Worm (Caenorhabditis elegans) whole organism, dauer: ENCODE measurements around the gene T24F1.7.

Source experiments
- unc-62 ChIP-seq: sonication (generic microtip); optimal IDR thresholded peaks from 2 replicates; lab custom pipeline; 2017; ENCODE audit warnings: missing biosample characterization, missing genetic modification reagents, missing genetic modification characterization

Gene T24F1.7

ce11 chrII:11297217-11297738, 15.0 kb upstream of the T24F1.7 start, which contains the start of gene saps-1:
TSS of gene saps-1 (plus strand) at chrII:11297688.
- TF ChIP-seq unc-62: no peak

DNA sequence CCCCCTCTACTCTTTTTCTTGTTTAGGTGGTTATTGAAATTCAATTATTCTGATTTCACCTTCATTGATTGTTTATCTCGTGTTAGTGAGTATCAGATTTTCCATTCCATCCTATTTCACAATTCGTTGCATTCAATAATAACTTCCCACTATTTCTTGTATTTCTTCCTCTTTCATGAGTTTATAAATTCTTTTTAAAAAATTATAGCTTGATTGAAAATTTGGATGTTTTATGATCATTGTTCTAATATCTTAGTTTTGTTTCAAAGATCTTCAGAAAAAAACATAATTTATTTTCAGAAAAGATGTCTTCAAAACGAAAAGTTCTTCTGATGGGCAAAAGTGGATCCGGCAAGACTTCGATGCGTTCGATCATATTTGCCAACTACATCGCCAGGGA, 11.3 kb upstream of the T24F1.7 start, which contains the start of gene raga-1:
Gene raga-1 (plus strand): TSS at position 301 of the 400 bp plus-strand sequence.
- no peak for TF ChIP-seq unc-62

DNA sequence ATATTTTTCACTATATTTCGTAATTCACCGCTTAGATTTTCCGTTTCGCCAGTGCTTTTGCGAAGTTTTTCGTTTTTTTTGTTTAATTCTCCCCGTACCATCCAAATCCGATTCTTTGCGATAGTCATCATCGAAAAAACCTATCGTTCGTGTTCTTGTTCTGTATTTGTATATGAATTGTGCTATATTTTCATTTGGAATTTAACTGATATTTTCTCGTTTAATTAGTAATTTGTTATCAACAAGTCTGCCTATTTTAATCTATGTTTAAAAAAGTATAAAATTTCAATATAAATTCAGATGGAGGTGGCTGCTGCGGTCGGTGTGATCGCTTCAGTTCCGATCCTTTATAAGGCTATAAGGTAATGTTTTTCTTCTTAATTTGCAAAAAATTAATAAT, 9.7 kb upstream of the T24F1.7 start, which contains the start of gene samp-1:
Gene samp-1 (plus strand): TSS at position 301 of the 400 bp plus-strand sequence.
- TF ChIP-seq unc-62: no peak

DNA sequence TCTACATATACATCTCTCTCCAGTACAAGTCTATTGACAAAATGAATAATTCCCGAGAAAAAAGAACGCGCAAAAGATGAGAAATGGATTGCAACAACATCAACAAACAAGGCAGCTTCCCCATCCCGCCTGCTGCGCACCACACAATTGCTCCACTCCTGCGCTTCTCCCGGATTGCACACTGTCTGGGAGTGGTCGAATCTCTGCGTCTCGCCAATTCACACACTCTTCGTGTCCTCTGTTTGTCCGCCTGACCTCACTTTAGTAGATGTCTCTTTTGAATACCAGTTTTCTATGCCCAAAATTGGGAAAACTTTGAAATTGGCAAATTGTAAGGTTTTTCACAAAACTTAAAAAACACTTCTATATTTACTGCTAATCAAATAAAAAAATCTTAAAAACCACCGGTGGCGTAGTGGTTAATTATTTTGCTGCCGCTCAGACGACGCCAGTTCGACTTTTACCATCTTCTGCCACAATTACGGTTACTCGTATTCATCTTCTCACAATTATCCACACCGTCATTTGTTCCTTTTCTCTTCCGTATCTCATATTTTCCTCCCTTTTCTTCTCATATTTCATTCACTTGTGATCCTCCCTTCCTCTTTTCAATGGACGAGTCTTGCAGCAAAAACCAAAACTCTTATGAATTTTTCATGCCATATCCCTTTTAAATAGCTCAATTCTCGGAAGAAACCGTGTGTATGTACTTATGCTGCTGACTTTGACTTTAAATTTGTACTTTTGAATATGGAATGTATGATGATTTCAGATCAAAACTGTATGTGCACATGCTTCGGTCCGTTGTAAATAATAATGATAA, 6.5 kb upstream of the T24F1.7 start, which contains the start of gene rsf-1:
Gene rsf-1 (plus strand): TSS at position 773 of the 823 bp plus-strand sequence.
- TF ChIP-seq unc-62: no peak

- TF ChIP-seq unc-62: no peak
Observed at ce11 chrII:11307332-11307731, 5.0 kb upstream of the T24F1.7 start.

DNA sequence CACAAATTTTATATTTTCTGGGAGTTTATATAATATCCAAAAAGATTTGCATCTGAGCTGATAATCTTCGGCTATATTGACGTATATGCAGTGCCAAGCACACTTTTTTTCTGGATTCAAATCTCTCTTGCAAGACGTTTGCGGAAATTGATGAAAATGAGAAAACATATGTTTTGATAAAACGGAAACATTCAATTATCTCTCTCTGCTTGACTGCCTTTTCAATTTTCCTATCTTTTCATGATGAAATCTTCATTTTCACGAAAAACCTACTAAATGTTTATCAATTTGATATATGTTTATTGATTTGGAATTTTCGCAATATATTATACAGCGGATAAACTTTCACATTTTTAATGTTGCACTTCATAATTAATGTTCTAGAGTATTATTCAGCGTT, 4.4 kb upstream of the T24F1.7 start:
- TF ChIP-seq unc-62: no peak

DNA sequence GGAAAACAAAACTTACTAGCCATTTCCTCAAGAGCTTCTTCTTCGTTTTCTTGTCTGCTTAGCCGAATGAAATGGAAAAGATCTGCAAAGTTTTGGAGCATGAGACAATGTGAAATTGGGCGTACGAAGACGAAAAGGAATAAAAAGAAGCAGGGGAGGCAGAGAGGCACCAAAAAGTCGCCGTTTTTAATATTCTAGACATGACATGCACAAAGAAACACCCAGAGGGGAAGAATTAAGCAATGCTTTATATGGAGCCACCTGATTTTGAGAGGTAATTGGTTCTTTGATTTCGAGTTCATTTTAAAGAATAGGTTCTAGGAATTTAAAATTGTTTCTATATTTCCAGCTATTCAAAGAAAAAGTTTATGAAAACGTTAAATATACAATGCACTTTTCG, 1.8 kb downstream of the T24F1.7 start, which contains the start of gene T24F1.4:
Gene T24F1.4 (minus strand): TSS at position 101 of the 400 bp plus-strand sequence.
- no peak for TF ChIP-seq unc-62

- TF ChIP-seq unc-62: no peak
Observed at ce11 chrII:11316663-11317062, 4.3 kb downstream of the T24F1.7 start.

ce11 chrII:11319591-11319990, 7.3 kb downstream of the T24F1.7 start, which contains the start of gene nlp-51:
TSS of gene nlp-51 (minus strand) at chrII:11319691.
- TF ChIP-seq unc-62: no peak

DNA sequence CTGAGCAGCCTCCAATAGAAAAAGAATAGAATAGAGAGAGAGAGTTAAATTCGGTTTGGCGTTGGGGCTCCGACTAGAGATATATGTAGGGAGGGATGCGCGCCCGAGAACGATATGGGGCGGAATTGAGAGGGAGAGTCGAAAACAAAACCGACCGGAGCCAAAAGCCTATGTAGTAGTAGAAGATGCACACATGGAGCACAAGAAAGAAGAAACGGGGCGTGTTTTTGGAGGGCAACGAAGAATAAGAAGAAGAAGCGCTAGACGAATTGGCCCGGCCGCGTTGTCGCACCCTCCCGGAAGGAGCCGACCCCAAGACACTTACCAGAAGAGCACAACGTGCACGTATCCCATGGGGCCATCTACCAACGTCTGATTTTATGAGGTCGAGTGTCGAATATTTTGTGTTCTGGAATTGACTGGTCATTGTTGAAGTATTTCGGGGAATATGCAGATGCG, 16.7 kb downstream of the T24F1.7 start, which contains the start of gene tag-180:
Gene tag-180 (minus strand): TSS at position 409 of the 459 bp plus-strand sequence.
- no peak for TF ChIP-seq unc-62

ce11 chrII:11333375-11333774, 21.1 kb downstream of the T24F1.7 start:
- no peak for TF ChIP-seq unc-62

- no peak for TF ChIP-seq unc-62
Observed at ce11 chrII:11333846-11334638, 21.7 kb downstream of the T24F1.7 start.

DNA sequence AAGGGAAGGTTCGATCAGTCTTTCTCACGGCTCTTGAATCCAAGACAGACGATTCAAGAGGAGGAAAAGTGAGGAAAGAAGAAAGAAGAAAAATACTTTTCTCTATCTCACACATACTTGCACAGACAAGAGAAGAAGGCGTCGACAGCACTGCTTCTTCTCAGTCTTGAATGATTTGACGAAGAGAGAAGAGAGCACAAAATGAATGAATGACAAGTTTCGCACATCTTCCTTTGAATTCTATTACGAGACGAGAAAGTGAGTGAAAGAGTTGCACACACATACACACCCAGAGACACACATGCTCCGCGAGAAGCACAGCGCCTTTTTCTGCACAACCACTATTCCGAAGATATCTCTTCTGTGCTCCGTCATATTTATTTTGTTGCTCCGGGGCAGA, 23.3 kb downstream of the T24F1.7 start:
- no peak for TF ChIP-seq unc-62

DNA sequence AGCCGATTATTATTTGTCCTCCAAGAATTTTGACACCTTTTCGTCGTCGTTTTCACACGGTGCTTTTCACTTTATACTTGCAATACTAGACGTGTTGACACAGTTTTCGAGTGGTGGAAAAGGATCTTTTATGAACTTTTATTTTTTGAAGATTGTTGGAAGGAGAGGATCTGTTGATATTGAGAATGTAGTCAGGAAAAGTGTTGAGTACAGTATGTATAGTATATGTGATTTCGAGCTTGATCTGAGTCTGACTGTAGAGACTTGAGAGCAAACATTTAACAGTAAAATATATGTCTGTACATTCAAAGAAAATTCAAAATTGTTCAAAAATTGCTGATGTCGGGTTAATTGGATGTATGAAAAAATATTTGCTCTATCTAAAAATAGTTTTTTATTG, 23.8 kb downstream of the T24F1.7 start:
- TF ChIP-seq unc-62: no peak

- TF ChIP-seq unc-62: no peak
Observed at ce11 chrII:11336640-11337241, 24.4 kb downstream of the T24F1.7 start.

DNA sequence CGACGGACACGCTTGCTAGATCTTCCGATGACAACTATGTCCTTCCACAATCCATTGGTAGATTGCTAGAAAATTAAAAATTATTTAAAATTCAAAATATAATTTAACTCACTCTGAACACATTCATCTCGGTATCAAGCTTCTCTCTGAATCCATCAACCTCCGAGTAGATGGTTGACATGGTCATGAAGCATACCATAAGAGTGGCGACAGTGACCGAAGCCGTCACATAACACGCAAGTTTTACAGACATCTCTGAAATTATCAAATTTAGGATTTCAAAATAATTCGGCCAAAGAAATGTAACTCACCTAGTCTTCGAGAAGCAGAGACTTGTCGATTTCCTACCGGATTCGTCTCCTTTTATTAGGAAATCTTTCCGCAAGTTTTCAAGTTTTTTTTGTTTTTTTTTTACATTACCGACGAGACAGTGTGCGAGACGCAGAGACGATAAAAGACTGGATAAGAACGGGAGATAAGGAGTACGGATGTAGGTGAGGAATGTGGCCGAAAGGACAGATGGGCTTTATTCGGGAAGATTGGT, 25.2 kb downstream of the T24F1.7 start, which contains the start of gene sqt-1:
Gene sqt-1 (minus strand): TSS at position 341 of the 544 bp plus-strand sequence.
- no peak for TF ChIP-seq unc-62
